Worm (Caenorhabditis elegans) whole organism, young adult: ENCODE measurements around the gene syx-16.

Source experiments
- C06A6.2 ChIP-seq: fragments of 200-800 bp; sonication (Bioruptor generic); conservative IDR thresholded peaks from 2 replicates; pipeline ENCODE4 v1.3.6; 2022; ENCODE audit warnings: missing genetic modification characterization, missing compliant biosample characterization
- C17E4.6 ChIP-seq: fragments of 200-800 bp; sonication (Bioruptor generic); IDR thresholded peaks from 2 replicates; pipeline ENCODE4 v1.3.6; 2022; ENCODE audit warnings: missing genetic modification reagents, missing genetic modification characterization, missing compliant biosample characterization
- F33H1.4 ChIP-seq: fragments of 200-800 bp; sonication (Bioruptor generic); IDR thresholded peaks from 2 replicates; pipeline ENCODE4 v1.3.6; 2022; ENCODE audit warnings: missing genetic modification reagents, missing genetic modification characterization, missing compliant biosample characterization
- Y79H2A.3 ChIP-seq: fragments of 200-800 bp; sonication (Bioruptor generic); conservative IDR thresholded peaks from 2 replicates; pipeline ENCODE4 v1.3.6; 2022; ENCODE audit warnings: missing genetic modification reagents, missing genetic modification characterization, missing compliant biosample characterization
- akir-1 ChIP-seq: fragments of 200-800 bp; sonication (Bioruptor generic); optimal IDR thresholded peaks from 2 replicates; lab custom pipeline; 2018; ENCODE audit warnings: mild to moderate bottlenecking, missing genetic modification characterization, moderate library complexity, missing compliant biosample characterization
- attf-3 ChIP-seq: fragments of 200-800 bp; sonication (Bioruptor generic); conservative IDR thresholded peaks from 2 replicates; pipeline ENCODE4 v1.3.6; 2022; ENCODE audit warnings: missing genetic modification reagents, missing genetic modification characterization, missing compliant biosample characterization
- bed-1 ChIP-seq: fragments of 200-800 bp; sonication (Bioruptor generic); IDR thresholded peaks from 2 replicates; pipeline ENCODE4 v1.3.6; 2022; ENCODE audit warnings: missing genetic modification reagents, missing genetic modification characterization, missing compliant biosample characterization
- hlh-26 ChIP-seq: fragments of 200-800 bp; sonication (Bioruptor generic); conservative IDR thresholded peaks from 2 replicates; pipeline ENCODE4 v1.3.6; 2022; ENCODE audit warnings: missing genetic modification reagents, missing genetic modification characterization, missing compliant biosample characterization
- hrde-1 ChIP-seq: sonication (generic microtip); optimal IDR thresholded peaks from 2 replicates; lab custom pipeline; 2016; ENCODE audit warnings: missing genetic modification characterization, mild to moderate bottlenecking, missing compliant biosample characterization, moderate library complexity, missing genotype, missing genetic modification reagents, borderline replicate concordance
- hsf-1 ChIP-seq: fragments of 200-800 bp; sonication (Bioruptor generic); IDR thresholded peaks from 2 replicates; pipeline ENCODE4 v1.3.6; 2022; ENCODE audit warnings: missing genetic modification reagents, missing genetic modification characterization, missing compliant biosample characterization
- lin-40 ChIP-seq: sonication (generic microtip); optimal IDR thresholded peaks from 2 replicates; lab custom pipeline; 2016; ENCODE audit warnings: missing genetic modification characterization, mild to moderate bottlenecking, missing compliant biosample characterization, missing genotype, missing genetic modification reagents
- rpc-1 ChIP-seq, 2 experiments: fragments of 150-350 bp in 1 of 2; sonication (generic microtip) in 1 of 2; optimal IDR thresholded peaks; 2 replicates each; lab custom pipeline; 2014 to 2018; ENCODE audit warnings: missing biosample characterization in 1 of 2, missing genetic modification characterization in 1 of 2, missing genetic modification reagents in 1 of 2, missing genotype in 1 of 2

- no peak for TF ChIP-seq C06A6.2 (GFP tag; lab: Robert Waterston, UW)
- no peak for TF ChIP-seq F33H1.4 (GFP tag; lab: Robert Waterston, UW)
- TF ChIP-seq C17E4.6 (GFP tag; lab: Robert Waterston, UW): no peak
- no peak for TF ChIP-seq akir-1 (GFP tag; lab: Kevin White, UChicago)
- no peak for TF ChIP-seq hsf-1 (GFP tag; lab: Robert Waterston, UW)
- no peak for TF ChIP-seq attf-3 (GFP tag; lab: Robert Waterston, UW)
- no peak for TF ChIP-seq rpc-1 (optimal IDR thresholded peaks at IDR 0.05; lab: Kevin White, UChicago)
- no peak for TF ChIP-seq rpc-1 (tag; optimal IDR thresholded peaks at IDR 0.05; lab: Kevin White, UChicago)
- TF ChIP-seq bed-1 (GFP tag; lab: Robert Waterston, UW): no peak
- no peak for TF ChIP-seq Y79H2A.3 (GFP tag; lab: Robert Waterston, UW)
- TF ChIP-seq hlh-26 (GFP tag; lab: Robert Waterston, UW): no peak
- no peak for TF ChIP-seq hrde-1 (tag; lab: Kevin White, UChicago)
- no peak for TF ChIP-seq lin-40
Measured at ce11 chrIII:5236104-5236503, 27.2 kb upstream of the syx-16 start, which contains the start of gene prx-10.
